Fruit fly (Drosophila melanogaster) whole organism, embryonic: ENCODE results near the gene Cpr65Az.
A peak's percentile ranks its signal among the peaks of the same experiment; 100 is the strongest.

Experiments
- Atf3 ChIP-seq: fragments of 200-800 bp; sonication (Bioruptor generic); optimal IDR thresholded peaks from 3 replicates; lab custom pipeline; 2016; ENCODE audit warnings: missing biosample characterization, missing genetic modification characterization
- CG1024 ChIP-seq: fragments of 200-800 bp; sonication (Bioruptor generic); IDR thresholded peaks from 2 replicates; pipeline ENCODE4 v1.3.6; 2022; ENCODE audit warnings: missing biosample characterization, missing genetic modification characterization
- CG10959 ChIP-seq: fragments of 200-800 bp; sonication (Bioruptor generic); IDR thresholded peaks from 2 replicates; pipeline ENCODE4 v1.3.6; 2022; ENCODE audit warnings: missing biosample characterization, missing genetic modification characterization
- CG11696 ChIP-seq: fragments of 200-800 bp; sonication (Bioruptor generic); IDR thresholded peaks from 2 replicates; pipeline ENCODE4 v1.3.6; 2022; ENCODE audit warnings: missing biosample characterization, missing genetic modification characterization
- CG12744 ChIP-seq: fragments of 200-800 bp; sonication (Bioruptor generic); optimal IDR thresholded peaks from 2 replicates; lab custom pipeline; 2016; ENCODE audit warnings: missing biosample characterization, missing genetic modification characterization
- CG13624 ChIP-seq: fragments of 200-800 bp; sonication (Bioruptor generic); optimal IDR thresholded peaks from 2 replicates; lab custom pipeline; 2016; ENCODE audit warnings: missing biosample characterization, missing genetic modification characterization
- CG14014 ChIP-seq: fragments of 200-800 bp; sonication (Bioruptor generic); IDR thresholded peaks from 2 replicates; pipeline ENCODE4 v1.3.6; 2022; ENCODE audit warnings: missing biosample characterization, missing genetic modification characterization
- CG14050 ChIP-seq: fragments of 200-800 bp; sonication (Bioruptor generic); IDR thresholded peaks from 3 replicates; pipeline ENCODE4 v1.3.6; 2022; ENCODE audit warnings: missing biosample characterization, missing genetic modification characterization
- CG15269 ChIP-seq: fragments of 200-800 bp; sonication (Bioruptor generic); optimal IDR thresholded peaks from 2 replicates; lab custom pipeline; 2018; ENCODE audit warnings: missing biosample characterization, mild to moderate bottlenecking, missing genetic modification characterization, moderate library complexity
- CG15601 ChIP-seq: fragments of 200-800 bp; sonication (Bioruptor generic); optimal IDR thresholded peaks from 3 replicates; lab custom pipeline; 2019; ENCODE audit warnings: missing biosample characterization, mild to moderate bottlenecking, missing genetic modification characterization, moderate library complexity
- CG1603 ChIP-seq: fragments of 200-800 bp; sonication (Bioruptor generic); optimal IDR thresholded peaks from 2 replicates; lab custom pipeline; 2019; ENCODE audit warnings: missing biosample characterization, mild to moderate bottlenecking, missing genetic modification characterization, moderate library complexity
- CG17568 ChIP-seq: fragments of 200-800 bp; sonication (Bioruptor generic); optimal IDR thresholded peaks from 2 replicates; lab custom pipeline; 2018; ENCODE audit warnings: missing biosample characterization, mild to moderate bottlenecking, missing genetic modification characterization, moderate library complexity
- CG17912 ChIP-seq: fragments of 200-800 bp; sonication (Bioruptor generic); optimal IDR thresholded peaks from 2 replicates; lab custom pipeline; 2018; ENCODE audit warnings: missing biosample characterization, mild to moderate bottlenecking, missing genetic modification characterization
- CG18476 ChIP-seq: fragments of 200-800 bp; sonication (Bioruptor generic); optimal IDR thresholded peaks from 2 replicates; lab custom pipeline; 2016; ENCODE audit warnings: missing biosample characterization, mild to moderate bottlenecking, missing genetic modification characterization
- CG3847 ChIP-seq: fragments of 200-800 bp; sonication (Bioruptor generic); IDR thresholded peaks from 2 replicates; pipeline ENCODE4 v1.3.6; 2022; ENCODE audit warnings: missing biosample characterization, missing genetic modification characterization
- CG4282 ChIP-seq: fragments of 200-800 bp; sonication (Bioruptor generic); optimal IDR thresholded peaks from 2 replicates; lab custom pipeline; 2016; ENCODE audit warnings: missing biosample characterization, missing genetic modification characterization
- CG4617 ChIP-seq: fragments of 200-800 bp; sonication (Bioruptor generic); optimal IDR thresholded peaks from 3 replicates; lab custom pipeline; 2016; ENCODE audit warnings: missing biosample characterization, missing genetic modification characterization, borderline replicate concordance
- CG6854 ChIP-seq: fragments of 200-800 bp; sonication (Bioruptor generic); optimal IDR thresholded peaks from 3 replicates; lab custom pipeline; 2017; ENCODE audit warnings: missing biosample characterization, mild to moderate bottlenecking, missing genetic modification characterization
- D19A ChIP-seq: fragments of 200-800 bp; optimal IDR thresholded peaks from 3 replicates; lab custom pipeline; 2019; ENCODE audit warnings: missing biosample characterization, mild to moderate bottlenecking, missing genetic modification characterization, moderate library complexity
- Dad ChIP-seq: fragments of 200-800 bp; sonication (Bioruptor generic); optimal IDR thresholded peaks from 3 replicates; lab custom pipeline; 2016; ENCODE audit warnings: missing biosample characterization, missing genetic modification characterization
- Dll ChIP-seq: fragments of 200-800 bp; sonication (Bioruptor generic); IDR thresholded peaks from 4 replicates; pipeline ENCODE4 v1.3.6; 2022; ENCODE audit warnings: missing biosample characterization, missing genetic modification characterization; ENCODE audit not compliant: partially characterized antibody
- E2f1 ChIP-seq: fragments of 200-800 bp; sonication (Bioruptor generic); IDR thresholded peaks from 2 replicates; pipeline ENCODE4 v1.3.6; 2022; ENCODE audit warnings: missing biosample characterization, missing genetic modification characterization
- Eip74EF ChIP-seq, 2 experiments: fragments of 200-800 bp in 1 of 2; fragments of >200 bp in 1 of 2; sonication (Bioruptor generic) in 1 of 2; optimal IDR thresholded peaks; 2 replicates each; lab custom pipeline; 2017 to 2019; ENCODE audit warnings: missing biosample characterization in 2 of 2, missing genetic modification characterization in 2 of 2, mild to moderate bottlenecking in 1 of 2, moderate library complexity in 1 of 2
- Ets65A ChIP-seq: fragments of 200-800 bp; sonication (Bioruptor generic); peaks from one replicate; lab custom pipeline; 2016; ENCODE audit warnings: missing biosample characterization, missing genetic modification characterization
- Fer3 ChIP-seq: fragments of 200-800 bp; sonication (Bioruptor generic); optimal IDR thresholded peaks from 2 replicates; lab custom pipeline; 2018; ENCODE audit warnings: missing biosample characterization, mild to moderate bottlenecking, missing genetic modification characterization, moderate library complexity
- H2.0 ChIP-seq: fragments of 200-800 bp; sonication (Bioruptor generic); IDR thresholded peaks from 2 replicates; pipeline ENCODE4 v1.3.6; 2022; ENCODE audit warnings: missing biosample characterization, missing genetic modification characterization
- HLHmδ ChIP-seq: fragments of 200-800 bp; sonication (Bioruptor generic); optimal IDR thresholded peaks from 2 replicates; lab custom pipeline; 2018; ENCODE audit warnings: missing biosample characterization, mild to moderate bottlenecking, missing genetic modification characterization, moderate library complexity
- Hmr ChIP-seq: fragments of 200-800 bp; sonication (Bioruptor generic); optimal IDR thresholded peaks from 3 replicates; lab custom pipeline; 2017; ENCODE audit warnings: mild to moderate bottlenecking, missing biosample characterization, missing genetic modification reagents, missing genetic modification characterization
- Hr3 ChIP-seq: fragments of 200-800 bp; sonication (Bioruptor generic); optimal IDR thresholded peaks from 3 replicates; lab custom pipeline; 2016; ENCODE audit warnings: missing biosample characterization, missing genetic modification characterization
- Meics ChIP-seq: fragments of 200-800 bp; sonication (Bioruptor generic); optimal IDR thresholded peaks from 2 replicates; lab custom pipeline; 2017; ENCODE audit warnings: missing biosample characterization, mild to moderate bottlenecking, missing genetic modification characterization
- Nf-YC ChIP-seq: fragments of 200-800 bp; optimal IDR thresholded peaks from 3 replicates; lab custom pipeline; 2019; ENCODE audit warnings: missing biosample characterization, mild to moderate bottlenecking, missing genetic modification characterization, moderate library complexity
- NfI ChIP-seq: fragments of 200-800 bp; sonication (Bioruptor generic); optimal IDR thresholded peaks from 3 replicates; lab custom pipeline; 2018; ENCODE audit warnings: missing biosample characterization, mild to moderate bottlenecking, missing genetic modification characterization, moderate library complexity
- Opbp ChIP-seq: fragments of 200-800 bp; sonication (Bioruptor generic); IDR thresholded peaks from 3 replicates; pipeline ENCODE4 v1.3.6; 2022; ENCODE audit warnings: missing biosample characterization, missing genetic modification characterization; ENCODE audit not compliant: partially characterized antibody
- Sin3A ChIP-seq: fragments of >200 bp; optimal IDR thresholded peaks from 2 replicates; lab custom pipeline; 2018
- Vsx1 ChIP-seq: fragments of 200-800 bp; sonication (Bioruptor generic); optimal IDR thresholded peaks from 2 replicates; lab custom pipeline; 2017; ENCODE audit warnings: missing biosample characterization, mild to moderate bottlenecking, missing genetic modification characterization, missing genetic modification reagents
- ase ChIP-seq: fragments of 200-800 bp; sonication (Bioruptor generic); IDR thresholded peaks from 3 replicates; pipeline ENCODE4 v1.3.6; 2022; ENCODE audit warnings: missing biosample characterization, missing genetic modification characterization
- dmrt99B ChIP-seq: fragments of 200-800 bp; sonication (Bioruptor generic); optimal IDR thresholded peaks from 2 replicates; lab custom pipeline; 2018; ENCODE audit warnings: missing biosample characterization, mild to moderate bottlenecking, missing genetic modification characterization, moderate library complexity
- ems ChIP-seq: fragments of 200-800 bp; sonication (Bioruptor generic); optimal IDR thresholded peaks from 3 replicates; lab custom pipeline; 2016; ENCODE audit warnings: missing biosample characterization, missing genetic modification characterization
- exex ChIP-seq: fragments of 200-800 bp; sonication (Bioruptor generic); optimal IDR thresholded peaks from 4 replicates; lab custom pipeline; 2018; ENCODE audit warnings: missing biosample characterization, mild to moderate bottlenecking, missing genetic modification characterization, moderate library complexity
- ftz-f1 ChIP-seq: fragments of 200-800 bp; sonication (Bioruptor generic); optimal IDR thresholded peaks from 2 replicates; lab custom pipeline; 2016; ENCODE audit warnings: missing biosample characterization, missing genetic modification characterization
- onecut ChIP-seq: fragments of 200-800 bp; sonication (Bioruptor generic); IDR thresholded peaks from 2 replicates; pipeline ENCODE4 v1.3.6; 2022; ENCODE audit warnings: missing biosample characterization, missing genetic modification characterization
- sc ChIP-seq, 3 experiments: fragments of >200 bp in 2 of 3; fragments of 200-800 bp in 1 of 3; sonication (Bioruptor generic) in 1 of 3; optimal IDR thresholded peaks; 2 replicates in 2 of 3; 3 replicates in 1 of 3; lab custom pipeline; 2017; ENCODE audit warnings: mild to moderate bottlenecking in 1 of 3, missing biosample characterization in 1 of 3, missing genetic modification characterization in 1 of 3, missing genetic modification reagents in 1 of 3
- sens ChIP-seq: fragments of 200-800 bp; sonication (Bioruptor generic); peaks from one replicate; lab custom pipeline; 2016; ENCODE audit warnings: missing biosample characterization, missing genetic modification characterization
- shn ChIP-seq: fragments of 200-800 bp; sonication (Bioruptor generic); optimal IDR thresholded peaks from 3 replicates; lab custom pipeline; 2016; ENCODE audit warnings: missing biosample characterization, missing genetic modification characterization
- sim ChIP-seq: fragments of 200-800 bp; sonication (Bioruptor generic); IDR thresholded peaks from 2 replicates; pipeline ENCODE4 v1.3.6; 2022; ENCODE audit warnings: missing biosample characterization, missing genetic modification characterization
- tap ChIP-seq: fragments of 200-800 bp; optimal IDR thresholded peaks from 3 replicates; lab custom pipeline; 2019; ENCODE audit warnings: missing biosample characterization, mild to moderate bottlenecking, missing genetic modification characterization, moderate library complexity
- usp ChIP-seq: fragments of >200 bp; optimal IDR thresholded peaks from 2 replicates; lab custom pipeline; 2017; ENCODE audit warnings: missing biosample characterization, missing genetic modification characterization
- vfl ChIP-seq: fragments of 200-800 bp; sonication (Bioruptor generic); optimal IDR thresholded peaks from 2 replicates; lab custom pipeline; 2016; ENCODE audit warnings: missing biosample characterization, missing genetic modification characterization
- z ChIP-seq: fragments of 200-800 bp; sonication (Bioruptor generic); IDR thresholded peaks from 3 replicates; pipeline ENCODE4 v1.3.6; 2022; ENCODE audit warnings: missing biosample characterization, missing genetic modification characterization

Gene Cpr65Az

DNA sequence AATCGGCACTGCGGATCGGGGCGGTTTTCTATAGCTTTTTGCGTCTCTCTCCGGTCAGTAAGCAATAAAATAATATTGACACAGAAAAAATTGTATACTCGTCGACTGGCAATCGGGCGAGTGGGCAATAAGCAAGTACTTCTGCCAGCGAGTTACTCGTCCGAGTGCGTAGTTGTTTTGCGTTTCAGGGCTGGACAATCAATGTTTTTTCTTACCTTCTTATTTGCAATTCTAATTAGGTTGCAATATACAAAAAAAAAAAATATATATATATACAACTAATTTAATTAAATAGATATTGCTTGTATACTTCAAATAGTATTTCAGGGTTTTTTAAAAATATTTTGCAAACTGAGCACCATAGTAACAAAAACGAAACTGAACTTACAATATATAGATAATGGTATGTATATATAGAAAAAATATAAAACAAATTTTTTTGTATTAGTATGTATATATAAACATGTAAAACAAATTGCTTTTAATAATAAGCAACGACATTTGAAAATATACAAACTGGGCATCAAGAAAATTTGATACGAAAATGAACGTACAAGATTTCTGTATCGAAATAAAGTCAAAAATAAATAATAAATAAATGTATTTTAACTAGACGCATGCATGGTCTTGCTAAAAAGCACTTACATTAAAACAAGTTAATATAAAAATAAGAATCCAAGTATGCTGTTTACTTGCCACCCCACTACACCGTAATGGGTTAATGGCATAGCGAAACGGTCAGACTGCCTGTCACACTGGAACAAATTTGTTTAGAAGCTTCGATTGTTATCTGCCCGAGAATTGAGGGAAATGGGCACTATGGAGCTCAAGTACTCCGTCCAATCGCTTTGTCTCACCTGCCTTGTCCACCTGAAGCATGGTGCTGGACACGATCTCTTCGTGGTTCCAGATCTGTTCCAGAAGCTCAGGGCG is 28.6 kb downstream of the Cpr65Az start, which contains the start of the genes D19A and CG7386 (continued):
- TF ChIP-seq CG14050: peak; percentile 47
- peak; percentile 45 for TF ChIP-seq NfI (GFP tag; lab: Kevin White, UChicago)
- peak; percentile 51 for TF ChIP-seq CG3847
- TF ChIP-seq CG10959 (GFP tag; lab: Robert Waterston, UW): peak; percentile 71
- peak; percentile 59 for TF ChIP-seq CG1603 (tag; lab: Kevin White, UChicago)
- no peak for TF ChIP-seq CG17912 (GFP tag; lab: Kevin White, UChicago)
- TF ChIP-seq CG1024 (GFP tag; lab: Robert Waterston, UW): peak; percentile 57
- TF ChIP-seq CG4617 (GFP tag; lab: Kevin White, UChicago): peak; percentile 7
- no peak for TF ChIP-seq z
- TF ChIP-seq H2.0 (GFP tag; lab: Robert Waterston, UW): peak; percentile 59
- peak; percentile 80 for TF ChIP-seq D19A (tag; lab: Kevin White, UChicago)
- TF ChIP-seq sens (GFP tag; lab: Kevin White, UChicago): peak; percentile 83
- peak; percentile 18 for TF ChIP-seq vfl (GFP tag; lab: Kevin White, UChicago)
- peak; percentile 27 for TF ChIP-seq sim (GFP tag; lab: Robert Waterston, UW)
- TF ChIP-seq Hmr: peak; percentile 53
- peak; percentile 55 for TF ChIP-seq Meics (GFP tag; lab: Kevin White, UChicago)
- TF ChIP-seq Vsx1 (GFP tag; lab: Kevin White, UChicago): no peak
- TF ChIP-seq Hr3 (GFP tag; lab: Kevin White, UChicago): peak; percentile 34
- peak; percentile 89 for TF ChIP-seq Ets65A (GFP tag; lab: Kevin White, UChicago)
- peak; percentile 20 for TF ChIP-seq CG15601 (tag; lab: Kevin White, UChicago)
- no peak for TF ChIP-seq HLHmδ (GFP tag; lab: Kevin White, UChicago)
- peak; percentile 63; the same call in 1 of the 2 replicates for TF ChIP-seq CG14014 (GFP tag; lab: Robert Waterston, UW)
- peak; percentile 54 for TF ChIP-seq Fer3
- peak; percentile 57 for TF ChIP-seq onecut (GFP tag; lab: Robert Waterston, UW)
- TF ChIP-seq dmrt99B (tag; lab: Kevin White, UChicago): peak; percentile 45
- TF ChIP-seq Opbp: no peak
- peak; percentile 46 for TF ChIP-seq tap (tag; lab: Kevin White, UChicago)
- peak; percentile 59 for TF ChIP-seq E2f1 (GFP tag; lab: Robert Waterston, UW)
- no peak for TF ChIP-seq Dll (GFP tag; lab: Robert Waterston, UW)
- peak; percentile 38 for TF ChIP-seq CG11696 (GFP tag; lab: Robert Waterston, UW)
- no peak for TF ChIP-seq sc (optimal IDR thresholded peaks at IDR 0.05; lab: Kevin White, UChicago)
- no peak for TF ChIP-seq sc (GFP tag; optimal IDR thresholded peaks at IDR 0.05; lab: Kevin White, UChicago)
- TF ChIP-seq Dad (GFP tag; lab: Kevin White, UChicago): no peak
- TF ChIP-seq Sin3A (lab: Kevin White, UChicago): no peak
- TF ChIP-seq ase (GFP tag; lab: Robert Waterston, UW): peak; percentile 67; the same call in 2 of the 3 replicates
- no peak for TF ChIP-seq ems
- peak; percentile 66 for TF ChIP-seq CG13624
- TF ChIP-seq ftz-f1 (GFP tag; lab: Kevin White, UChicago): no peak
- TF ChIP-seq CG6854: no peak
- TF ChIP-seq Eip74EF (GFP tag; optimal IDR thresholded peaks at IDR 0.05; lab: Kevin White, UChicago): no peak
- no peak for TF ChIP-seq CG17568 (GFP tag; lab: Kevin White, UChicago)
- TF ChIP-seq CG18476: no peak
- no peak for TF ChIP-seq CG12744 (GFP tag; lab: Kevin White, UChicago)
- peak; percentile 65 for TF ChIP-seq CG15269 (tag; lab: Kevin White, UChicago)
- TF ChIP-seq shn: peak; percentile 50
- no peak for TF ChIP-seq exex
- peak; percentile 63 for TF ChIP-seq Nf-YC (tag; lab: Kevin White, UChicago)
- TF ChIP-seq usp (GFP tag; lab: Kevin White, UChicago): no peak
- no peak for TF ChIP-seq Atf3 (GFP tag; lab: Kevin White, UChicago)
- no peak for TF ChIP-seq CG4282
